Worm (Caenorhabditis elegans) whole organism, midembryonic: Measurements from ENCODE around the gene F38A1.13.

Experiments
- cog-1 ChIP-seq: sonication (generic microtip); optimal IDR thresholded peaks from 2 replicates; lab custom pipeline; 2016; ENCODE audit warnings: missing genetic modification characterization, missing compliant biosample characterization
- flt-1 ChIP-seq: fragments of 200-800 bp; sonication (Bioruptor generic); IDR thresholded peaks from 2 replicates; pipeline ENCODE4 v1.3.6; 2022; ENCODE audit warnings: missing genetic modification characterization, missing compliant biosample characterization
- klf-2 ChIP-seq: fragments of 200-800 bp; sonication (Bioruptor generic); conservative IDR thresholded peaks from 2 replicates; pipeline ENCODE4 v1.3.6; 2022; ENCODE audit warnings: missing genetic modification reagents, missing genetic modification characterization, missing compliant biosample characterization
- med-1 ChIP-seq: sonication (generic microtip); optimal IDR thresholded peaks from 2 replicates; lab custom pipeline; 2017; ENCODE audit warnings: missing genetic modification characterization, mild to moderate bottlenecking, missing compliant biosample characterization, antibody characterized with exemption, missing genetic modification reagents; ENCODE audit not compliant: insufficient read depth
- ref-1 ChIP-seq: fragments of 200-800 bp; sonication (Bioruptor generic); conservative IDR thresholded peaks from 2 replicates; pipeline ENCODE4 v1.3.6; 2022; ENCODE audit warnings: missing genetic modification reagents, missing genetic modification characterization, missing compliant biosample characterization
- tab-1 ChIP-seq: fragments of 200-800 bp; sonication (Bioruptor generic); IDR thresholded peaks from 2 replicates; pipeline ENCODE4 v1.3.6; 2022; ENCODE audit warnings: missing genetic modification characterization, missing compliant biosample characterization
- ztf-23 ChIP-seq: fragments of 200-800 bp; sonication (Bioruptor generic); IDR thresholded peaks from 2 replicates; pipeline ENCODE4 v1.3.6; 2022; ENCODE audit warnings: missing genetic modification reagents, missing genetic modification characterization, missing compliant biosample characterization
- ztf-29 ChIP-seq: fragments of 200-800 bp; sonication (Bioruptor generic); IDR thresholded peaks from 2 replicates; pipeline ENCODE4 v1.3.6; 2022; ENCODE audit warnings: missing genetic modification reagents, missing genetic modification characterization, missing compliant biosample characterization

DNA sequence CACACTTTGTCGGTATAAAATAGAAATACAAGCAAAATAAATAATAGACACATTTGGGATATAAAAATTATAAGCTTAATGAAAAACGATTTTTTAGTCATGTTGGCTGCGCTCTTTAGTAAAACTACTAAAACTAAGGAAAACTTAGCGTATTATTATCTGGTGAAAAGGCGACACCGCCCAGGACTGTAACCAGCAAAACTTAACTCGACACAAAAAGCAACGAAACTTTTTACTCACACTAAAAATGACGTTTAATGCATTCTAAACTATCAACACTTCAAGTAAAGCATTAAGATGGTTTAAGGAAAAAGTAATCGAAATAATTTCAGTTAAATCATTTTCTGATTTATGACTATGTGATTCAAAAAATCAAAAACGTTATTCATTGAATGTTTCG lies 9.4 kb upstream of the F38A1.13 start, which contains the start of gene clec-167:
- TF ChIP-seq klf-2 (GFP tag; lab: Robert Waterston, UW) (no peak), ztf-23 (no peak), med-1 (GFP tag; lab: Kevin White, UChicago) (no peak), flt-1 (GFP tag; lab: Robert Waterston, UW) (no peak), ztf-29 (GFP tag; lab: Robert Waterston, UW) (no peak), ref-1 (no peak), tab-1 (GFP tag; lab: Robert Waterston, UW) (no peak), cog-1 (tag; lab: Kevin White, UChicago) (no peak)
